Fruit fly (Drosophila melanogaster) whole organism, pupa: ENCODE measurements around the gene Usp2.
A peak's percentile ranks its signal among the peaks of the same experiment; 100 is the strongest.

ENCODE experiments used
- CG10348 ChIP-seq: fragments of 200-800 bp; sonication (Bioruptor generic); IDR thresholded peaks from 2 replicates; pipeline ENCODE4 v1.3.6; 2022; ENCODE audit warnings: missing biosample characterization, missing genetic modification characterization
- CG12605 ChIP-seq: fragments of 200-800 bp; sonication (Bioruptor generic); IDR thresholded peaks from 2 replicates; pipeline ENCODE4 v1.3.6; 2022; ENCODE audit warnings: missing biosample characterization, missing genetic modification characterization
- CG13204 ChIP-seq: fragments of 200-800 bp; sonication (Bioruptor generic); optimal IDR thresholded peaks from 2 replicates; lab custom pipeline; 2018; ENCODE audit warnings: missing biosample characterization, mild to moderate bottlenecking, missing genetic modification characterization, moderate library complexity
- CG14655 ChIP-seq: fragments of 200-800 bp; sonication (Bioruptor generic); optimal IDR thresholded peaks from 3 replicates; lab custom pipeline; 2017; ENCODE audit warnings: mild to moderate bottlenecking, missing biosample characterization, missing genetic modification reagents, missing genetic modification characterization
- CG15710 ChIP-seq: fragments of 200-800 bp; sonication (Bioruptor generic); optimal IDR thresholded peaks from 2 replicates; lab custom pipeline; 2018; ENCODE audit warnings: missing biosample characterization, mild to moderate bottlenecking, missing genetic modification characterization, moderate library complexity
- CG17806 ChIP-seq: fragments of 200-800 bp; sonication (Bioruptor generic); optimal IDR thresholded peaks from 2 replicates; lab custom pipeline; 2018; ENCODE audit warnings: missing biosample characterization, mild to moderate bottlenecking, missing genetic modification characterization, moderate library complexity
- CG32121 ChIP-seq: fragments of 200-800 bp; sonication (Bioruptor generic); IDR thresholded peaks from 2 replicates; pipeline ENCODE4 v1.3.6; 2022; ENCODE audit warnings: missing biosample characterization, missing genetic modification characterization
- CG34367 ChIP-seq: fragments of 200-800 bp; sonication (Bioruptor generic); optimal IDR thresholded peaks from 2 replicates; lab custom pipeline; 2018; ENCODE audit warnings: missing biosample characterization, mild to moderate bottlenecking, missing genetic modification characterization
- CG4496 ChIP-seq: fragments of 200-800 bp; sonication (Bioruptor generic); IDR thresholded peaks from 3 replicates; pipeline ENCODE4 v1.3.6; 2022; ENCODE audit warnings: missing biosample characterization, missing genetic modification characterization
- CG8159 ChIP-seq: fragments of 200-800 bp; sonication (Bioruptor generic); optimal IDR thresholded peaks from 3 replicates; lab custom pipeline; 2018; ENCODE audit warnings: missing biosample characterization, mild to moderate bottlenecking, missing genetic modification characterization, moderate library complexity
- CG8301 ChIP-seq: fragments of 200-800 bp; sonication (Bioruptor generic); optimal IDR thresholded peaks from 2 replicates; lab custom pipeline; 2018; ENCODE audit warnings: missing biosample characterization, mild to moderate bottlenecking, missing genetic modification characterization
- CG9948 ChIP-seq: fragments of 200-800 bp; sonication (Bioruptor generic); optimal IDR thresholded peaks from 2 replicates; lab custom pipeline; 2018; ENCODE audit warnings: missing biosample characterization, mild to moderate bottlenecking, missing genetic modification characterization, moderate library complexity
- D1 ChIP-seq: fragments of 200-800 bp; sonication (Bioruptor generic); optimal IDR thresholded peaks from 2 replicates; lab custom pipeline; 2018; ENCODE audit warnings: missing biosample characterization, mild to moderate bottlenecking, missing genetic modification characterization, moderate library complexity
- EcR ChIP-seq: fragments of 200-800 bp; sonication (Bioruptor generic); optimal IDR thresholded peaks from 3 replicates; lab custom pipeline; 2019; ENCODE audit warnings: missing biosample characterization, missing genetic modification characterization, mild to moderate bottlenecking, moderate library complexity, missing genetic modification reagents
- Ets98B ChIP-seq: fragments of 200-800 bp; sonication (Bioruptor generic); IDR thresholded peaks from 2 replicates; pipeline ENCODE4 v1.3.6; 2022; ENCODE audit warnings: missing biosample characterization, missing genetic modification characterization
- Pif1A ChIP-seq: fragments of 200-800 bp; sonication (Bioruptor generic); optimal IDR thresholded peaks from 3 replicates; lab custom pipeline; 2016; ENCODE audit warnings: missing biosample characterization, missing genetic modification characterization
- Pif1B ChIP-seq: fragments of 200-800 bp; sonication (Bioruptor generic); optimal IDR thresholded peaks from 3 replicates; lab custom pipeline; 2016; ENCODE audit warnings: missing biosample characterization, missing genetic modification characterization
- Snoo ChIP-seq: fragments of 200-800 bp; sonication (Bioruptor generic); optimal IDR thresholded peaks from 3 replicates; lab custom pipeline; 2017; ENCODE audit warnings: missing biosample characterization, mild to moderate bottlenecking, missing genetic modification characterization, inconsistent platforms
- fd96Ca ChIP-seq: fragments of 200-800 bp; sonication (Bioruptor generic); IDR thresholded peaks from 3 replicates; pipeline ENCODE4 v1.3.6; 2022; ENCODE audit warnings: missing biosample characterization, missing genetic modification characterization
- gl ChIP-seq: fragments of 200-800 bp; sonication (Bioruptor generic); optimal IDR thresholded peaks from 2 replicates; lab custom pipeline; 2018; ENCODE audit warnings: missing biosample characterization, mild to moderate bottlenecking, missing genetic modification characterization
- rn ChIP-seq: fragments of 200-800 bp; sonication (Bioruptor generic); IDR thresholded peaks from 2 replicates; pipeline ENCODE4 v1.3.6; 2022; ENCODE audit warnings: missing biosample characterization, missing genetic modification characterization

Gene Usp2

DNA sequence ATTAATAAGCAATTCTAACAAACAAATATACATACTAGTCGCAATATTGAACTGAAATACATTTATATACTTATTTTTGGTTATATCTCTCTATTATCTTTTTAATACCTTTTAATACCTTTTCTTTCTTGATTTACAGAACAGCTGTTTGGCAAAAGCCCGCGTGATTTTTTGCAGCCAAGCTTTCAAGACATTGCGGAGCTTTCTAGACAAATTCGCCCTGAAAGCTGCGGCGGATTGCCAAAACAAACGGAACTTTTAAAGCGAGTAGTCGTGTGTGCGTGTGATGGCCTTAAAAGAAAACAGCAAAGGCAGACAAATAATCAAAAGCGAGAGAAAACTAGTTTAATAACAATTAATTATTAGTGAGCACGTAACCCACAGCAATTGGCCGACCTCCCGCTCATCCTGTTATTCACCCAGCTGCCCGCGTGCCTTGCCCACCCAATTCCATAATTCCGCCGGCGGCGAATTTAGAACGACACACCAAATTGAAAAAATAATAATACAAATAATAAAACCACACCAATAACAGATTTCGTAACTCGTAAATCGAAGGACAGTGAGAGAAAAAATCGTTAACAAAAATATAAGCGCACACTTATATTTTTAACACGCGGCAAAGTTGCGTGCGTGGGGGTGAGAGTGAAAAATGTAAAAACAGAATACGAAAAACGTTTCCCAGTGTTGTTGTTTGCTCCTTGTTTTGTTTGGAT lies 31.5 kb downstream of the Usp2 start:
- no peak for TF ChIP-seq CG12605 (GFP tag; lab: Robert Waterston, UW)
- TF ChIP-seq D1 (tag; lab: Kevin White, UChicago), result no peak
- TF ChIP-seq Pif1B (GFP tag; lab: Kevin White, UChicago), result no peak
- no peak for TF ChIP-seq CG34367 (tag; lab: Kevin White, UChicago)
- TF ChIP-seq CG15710 (tag; lab: Kevin White, UChicago), result no peak
- TF ChIP-seq CG10348, result no peak
- no peak for TF ChIP-seq fd96Ca (GFP tag; lab: Robert Waterston, UW)
- TF ChIP-seq CG17806 (tag; lab: Kevin White, UChicago), result no peak
- TF ChIP-seq CG14655 (GFP tag; lab: Kevin White, UChicago), result no peak
- TF ChIP-seq CG9948 (tag; lab: Kevin White, UChicago), result no peak
- no peak for TF ChIP-seq CG4496 (GFP tag; lab: Robert Waterston, UW)
- no peak for TF ChIP-seq gl (tag; lab: Kevin White, UChicago)
- no peak for TF ChIP-seq CG32121 (GFP tag; lab: Robert Waterston, UW)
- TF ChIP-seq rn (GFP tag; lab: Robert Waterston, UW), result no peak
- TF ChIP-seq Ets98B (GFP tag; lab: Robert Waterston, UW), result no peak
- no peak for TF ChIP-seq EcR (GFP tag; lab: Kevin White, UChicago)
- TF ChIP-seq CG13204 (GFP tag; lab: Kevin White, UChicago), result no peak
- TF ChIP-seq CG8301 (tag; lab: Kevin White, UChicago), result no peak
- no peak for TF ChIP-seq CG8159 (tag; lab: Kevin White, UChicago)

DNA sequence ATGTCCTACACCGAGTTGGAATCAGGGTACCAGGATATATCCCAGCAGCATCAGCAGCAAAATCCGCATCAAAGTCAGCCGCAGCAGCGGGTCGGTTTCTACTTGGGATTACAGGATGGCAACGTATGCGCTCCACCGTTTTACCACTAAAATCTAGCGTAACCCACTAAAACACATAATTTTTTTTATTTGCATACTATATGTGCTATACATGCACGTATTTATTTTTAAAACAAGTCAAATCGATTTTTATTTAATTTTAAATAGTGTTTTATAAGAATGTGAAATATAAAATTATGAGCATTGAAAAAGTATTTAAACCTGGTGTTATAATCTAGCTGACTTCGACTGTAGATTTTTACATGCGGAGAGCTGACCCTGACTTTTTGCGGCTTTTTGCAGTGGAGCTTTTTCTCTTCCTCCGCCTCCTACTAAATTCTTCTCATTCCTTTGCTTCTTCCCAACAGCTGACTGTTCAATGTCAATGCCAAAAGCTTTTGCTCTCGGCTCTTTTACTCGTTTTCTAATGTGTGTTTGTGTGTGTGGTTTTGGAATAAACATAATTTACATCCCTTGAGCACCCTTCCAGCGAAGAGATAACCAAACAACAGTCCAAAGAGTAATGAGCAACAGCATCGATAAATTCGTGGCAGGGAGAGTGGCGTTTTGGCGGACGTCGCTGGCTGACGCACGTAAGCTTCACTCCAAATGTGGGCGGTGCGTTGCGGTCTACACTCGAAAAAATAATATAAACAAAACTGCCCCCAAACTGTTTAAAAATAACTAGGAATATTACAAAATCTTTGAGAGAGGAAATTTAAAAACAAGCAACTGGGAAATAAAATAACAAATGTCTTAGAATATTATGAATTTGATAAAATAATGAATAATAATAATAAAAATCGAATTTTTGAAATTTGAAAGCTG lies 32.3 kb downstream of the Usp2 start:
- TF ChIP-seq D1 (tag; lab: Kevin White, UChicago), result no peak
- TF ChIP-seq EcR (GFP tag; lab: Kevin White, UChicago), result peak; percentile 16
- TF ChIP-seq Pif1A (GFP tag; lab: Kevin White, UChicago), result no peak
- TF ChIP-seq Pif1B (GFP tag; lab: Kevin White, UChicago), result no peak
- peak; percentile 30 for TF ChIP-seq CG15710 (tag; lab: Kevin White, UChicago)
- peak; percentile 40 for TF ChIP-seq CG17806 (tag; lab: Kevin White, UChicago)
- TF ChIP-seq CG9948 (tag; lab: Kevin White, UChicago), result peak; percentile 32
- peak; percentile 25 for TF ChIP-seq Snoo (tag; lab: Kevin White, UChicago)
- TF ChIP-seq CG4496 (GFP tag; lab: Robert Waterston, UW), result 0 out of 3 replicates have a peak, but pooled peaks have one; percentile 11
- no peak for TF ChIP-seq CG34367 (tag; lab: Kevin White, UChicago)
- 0 out of 2 replicates have a peak, but pooled peaks have one; percentile 20 for TF ChIP-seq CG12605 (GFP tag; lab: Robert Waterston, UW)
- TF ChIP-seq CG14655 (GFP tag; lab: Kevin White, UChicago), result peak; percentile 49
- no peak for TF ChIP-seq rn (GFP tag; lab: Robert Waterston, UW)
- TF ChIP-seq CG8159 (tag; lab: Kevin White, UChicago), result peak; percentile 57
- peak; percentile 27 for TF ChIP-seq CG8301 (tag; lab: Kevin White, UChicago)
- TF ChIP-seq CG10348, result no peak
- TF ChIP-seq Ets98B (GFP tag; lab: Robert Waterston, UW), result no peak
- TF ChIP-seq, all 21 proteins: peak for 10

- TF ChIP-seq CG34367 (tag; lab: Kevin White, UChicago) (no peak), CG4496 (GFP tag; lab: Robert Waterston, UW) (no peak), Ets98B (GFP tag; lab: Robert Waterston, UW) (no peak), Pif1B (GFP tag; lab: Kevin White, UChicago) (no peak), EcR (GFP tag; lab: Kevin White, UChicago) (no peak)
- TF ChIP-seq, all 21 proteins: peak for 0
These were observed 35.0 kb downstream of the Usp2 start for dm6 chrX:22490584-22490983.

DNA sequence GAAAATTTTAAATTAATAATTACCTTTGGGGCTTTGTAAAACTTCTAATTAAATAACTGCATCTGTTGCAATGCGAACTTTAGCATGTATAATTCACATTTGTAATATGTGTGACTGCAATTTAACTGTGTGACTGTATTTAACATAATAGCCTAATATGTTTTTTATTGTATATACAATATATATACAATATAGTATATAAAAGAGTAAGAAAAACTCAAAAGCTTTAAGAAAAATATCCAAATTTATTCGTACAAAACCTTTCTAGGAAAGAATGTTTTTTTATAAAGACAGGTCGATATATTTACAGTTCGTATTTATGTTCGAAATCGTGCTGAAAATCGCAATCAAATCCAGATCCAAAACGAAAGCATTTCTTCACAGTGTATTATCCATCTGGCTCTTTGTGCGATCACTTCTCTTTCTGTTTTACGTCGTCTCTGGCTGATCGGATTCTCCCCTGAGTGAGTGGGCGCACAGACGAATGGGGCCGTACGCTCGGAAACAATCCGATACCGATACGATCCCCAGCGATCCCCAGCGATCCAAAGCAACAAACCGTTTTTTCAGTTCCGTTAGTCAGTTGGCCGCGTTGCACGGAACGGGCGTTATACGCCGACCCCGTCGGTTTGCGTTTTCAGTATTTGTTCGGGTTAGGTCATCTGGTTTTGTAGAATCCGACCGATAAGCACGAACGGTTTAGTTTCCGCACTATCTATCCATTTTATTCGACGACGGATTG lies 35.6 kb downstream of the Usp2 start:
- TF ChIP-seq CG32121 (GFP tag; lab: Robert Waterston, UW), result no peak
- peak; percentile 35 for TF ChIP-seq CG34367 (tag; lab: Kevin White, UChicago)
- peak; percentile 71 for TF ChIP-seq CG15710 (tag; lab: Kevin White, UChicago)
- peak; percentile 49 for TF ChIP-seq CG9948 (tag; lab: Kevin White, UChicago)
- TF ChIP-seq CG14655 (GFP tag; lab: Kevin White, UChicago), result peak; percentile 68
- peak; percentile 20 for TF ChIP-seq Pif1A (GFP tag; lab: Kevin White, UChicago)
- TF ChIP-seq CG8159 (tag; lab: Kevin White, UChicago), result peak; percentile 77
- TF ChIP-seq Pif1B (GFP tag; lab: Kevin White, UChicago), result peak; percentile 33
- no peak for TF ChIP-seq D1 (tag; lab: Kevin White, UChicago)
- no peak for TF ChIP-seq CG12605 (GFP tag; lab: Robert Waterston, UW)
- TF ChIP-seq Snoo (tag; lab: Kevin White, UChicago), result peak; percentile 74
- 0 out of 3 replicates have a peak, but pooled peaks have one; percentile 8 for TF ChIP-seq CG4496 (GFP tag; lab: Robert Waterston, UW)
- TF ChIP-seq Ets98B (GFP tag; lab: Robert Waterston, UW), result no peak
- peak; percentile 22 for TF ChIP-seq CG17806 (tag; lab: Kevin White, UChicago)
- no peak for TF ChIP-seq CG13204 (GFP tag; lab: Kevin White, UChicago)
- TF ChIP-seq, all 21 proteins: peak for 10
